Worm (Caenorhabditis elegans) whole organism, early embryonic: ENCODE results near the gene clec-58.

Experiments used
- B0310.2 ChIP-seq: sonication (generic microtip); optimal IDR thresholded peaks from 2 replicates; lab custom pipeline; 2016; ENCODE audit warnings: mild to moderate bottlenecking, missing genetic modification characterization, missing compliant biosample characterization
- F13C5.2 ChIP-seq: sonication (generic microtip); optimal IDR thresholded peaks from 2 replicates; lab custom pipeline; 2017; ENCODE audit warnings: mild to moderate bottlenecking, missing genetic modification characterization, inconsistent platforms, missing compliant biosample characterization
- aly-1 ChIP-seq: sonication (generic microtip); optimal IDR thresholded peaks from 2 replicates; lab custom pipeline; 2016; ENCODE audit warnings: missing genetic modification characterization, missing compliant biosample characterization
- ama-1 ChIP-seq: fragments of 150-350 bp; optimal IDR thresholded peaks from 2 replicates; lab custom pipeline; 2014
- ceh-13 ChIP-seq: fragments of 200-800 bp; sonication (Bioruptor generic); optimal IDR thresholded peaks from 2 replicates; lab custom pipeline; 2018; ENCODE audit warnings: mild to moderate bottlenecking, missing genetic modification characterization, missing compliant biosample characterization
- ceh-36 ChIP-seq: sonication (generic microtip); optimal IDR thresholded peaks from 2 replicates; lab custom pipeline; 2016; ENCODE audit warnings: missing genetic modification characterization, inconsistent platforms, missing compliant biosample characterization
- ets-7 ChIP-seq: sonication (generic microtip); optimal IDR thresholded peaks from 2 replicates; lab custom pipeline; 2016; ENCODE audit warnings: missing genotype, missing genetic modification characterization, missing compliant biosample characterization
- flt-1 ChIP-seq: fragments of 200-800 bp; sonication (Bioruptor generic); IDR thresholded peaks from 2 replicates; pipeline ENCODE4 v1.3.6; 2022; ENCODE audit warnings: missing genetic modification characterization, missing compliant biosample characterization
- hmbx-1 ChIP-seq: sonication (generic microtip); optimal IDR thresholded peaks from 2 replicates; lab custom pipeline; 2016; ENCODE audit warnings: mild to moderate bottlenecking, missing genetic modification characterization, missing compliant biosample characterization
- hmg-4 ChIP-seq: fragments of 200-800 bp; sonication (Bioruptor generic); optimal IDR thresholded peaks from 2 replicates; lab custom pipeline; 2018; ENCODE audit warnings: mild to moderate bottlenecking, missing genetic modification characterization, missing compliant biosample characterization
- hnd-1 ChIP-seq: sonication (generic microtip); optimal IDR thresholded peaks from 2 replicates; lab custom pipeline; 2016; ENCODE audit warnings: missing genetic modification characterization, missing compliant biosample characterization
- pes-1 ChIP-seq: fragments of 200-800 bp; sonication (Bioruptor generic); IDR thresholded peaks from 2 replicates; pipeline ENCODE4 v1.3.6; 2022; ENCODE audit warnings: missing genetic modification reagents, missing genetic modification characterization, missing compliant biosample characterization
- scrt-1 ChIP-seq: fragments of 200-800 bp; sonication (Bioruptor generic); IDR thresholded peaks from 2 replicates; pipeline ENCODE4 v1.3.6; 2022; ENCODE audit warnings: missing genetic modification characterization, missing compliant biosample characterization
- sea-1 ChIP-seq: fragments of 200-800 bp; sonication (Bioruptor generic); conservative IDR thresholded peaks from 2 replicates; pipeline ENCODE4 v1.3.6; 2022; ENCODE audit warnings: missing genetic modification characterization, missing compliant biosample characterization
- tbx-11 ChIP-seq: fragments of 200-800 bp; sonication (Bioruptor generic); IDR thresholded peaks from 2 replicates; pipeline ENCODE4 v1.3.6; 2022; ENCODE audit warnings: missing genetic modification characterization, missing compliant biosample characterization
- tbx-37 ChIP-seq: fragments of 200-800 bp; sonication (Bioruptor generic); conservative IDR thresholded peaks from 2 replicates; pipeline ENCODE4 v1.3.6; 2022; ENCODE audit warnings: missing genetic modification reagents, missing genetic modification characterization, missing compliant biosample characterization
- tra-4 ChIP-seq: sonication (generic microtip); optimal IDR thresholded peaks from 2 replicates; lab custom pipeline; 2017; ENCODE audit warnings: missing genetic modification characterization, missing compliant biosample characterization

clec-58 gene

DNA sequence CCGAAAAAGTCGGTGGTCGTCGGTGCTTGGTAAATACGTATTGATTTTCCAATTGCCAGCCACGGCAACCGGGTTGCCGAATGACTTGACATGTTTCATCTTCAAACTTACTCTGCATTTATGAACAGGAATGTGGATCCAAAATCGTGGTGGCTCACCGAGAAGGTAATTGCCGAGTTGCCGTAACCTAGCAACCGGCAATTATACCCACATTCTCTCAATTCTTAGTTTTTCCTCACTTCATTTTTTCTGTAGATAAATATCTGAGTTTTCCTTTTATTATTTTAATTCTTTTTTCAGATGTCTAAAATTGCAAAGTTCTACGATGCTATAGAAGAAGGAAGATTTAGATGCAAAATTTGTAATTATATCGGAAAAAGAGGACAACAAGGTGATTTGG lies 23.3 kb downstream of the clec-58 start, which contains the start of gene ZK673.4:
TSS of gene ZK673.4 (plus strand) at position 301 of the 400 bp plus-strand sequence.
- TF ChIP-seq tra-4 (tag; lab: Kevin White, UChicago) (no peak), tbx-37 (GFP tag; lab: Robert Waterston, UW) (no peak), ceh-13 (no peak), flt-1 (GFP tag; lab: Robert Waterston, UW) (no peak), hmg-4 (GFP tag; lab: Kevin White, UChicago) (no peak)

DNA sequence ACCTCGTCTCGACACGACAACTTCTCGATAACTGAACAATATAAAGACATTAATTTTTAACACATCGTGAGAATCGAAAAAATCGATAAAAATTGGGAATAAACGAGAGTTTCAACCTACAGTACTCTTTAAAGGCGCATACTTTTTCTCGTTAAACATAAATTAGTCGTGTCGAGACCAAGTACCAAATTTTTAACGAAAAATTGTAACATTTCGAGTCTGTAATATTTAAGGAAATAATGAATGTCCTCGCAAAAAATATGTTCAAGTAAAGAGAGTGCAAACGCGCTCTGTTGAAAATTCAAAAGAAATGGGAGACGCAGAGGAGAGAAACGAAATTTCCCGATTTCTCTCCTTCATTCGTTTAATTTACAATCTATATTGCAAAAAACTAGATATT lies 25.6 kb downstream of the clec-58 start:
- TF ChIP-seq F13C5.2 (tag; lab: Kevin White, UChicago) = no peak
- no peak for TF ChIP-seq hmg-4 (GFP tag; lab: Kevin White, UChicago)
- no peak for TF ChIP-seq hmbx-1 (tag; lab: Kevin White, UChicago)
- no peak for TF ChIP-seq tbx-37 (GFP tag; lab: Robert Waterston, UW)
- TF ChIP-seq B0310.2 (tag; lab: Kevin White, UChicago) = no peak
- TF ChIP-seq sea-1 (GFP tag; lab: Robert Waterston, UW) = no peak
- no peak for TF ChIP-seq ama-1
- TF ChIP-seq ceh-13 = no peak
- TF ChIP-seq scrt-1 (GFP tag; lab: Robert Waterston, UW) = no peak
- no peak for TF ChIP-seq aly-1 (tag; lab: Kevin White, UChicago)
- no peak for TF ChIP-seq tra-4 (tag; lab: Kevin White, UChicago)
- no peak for TF ChIP-seq ets-7 (tag; lab: Kevin White, UChicago)

DNA sequence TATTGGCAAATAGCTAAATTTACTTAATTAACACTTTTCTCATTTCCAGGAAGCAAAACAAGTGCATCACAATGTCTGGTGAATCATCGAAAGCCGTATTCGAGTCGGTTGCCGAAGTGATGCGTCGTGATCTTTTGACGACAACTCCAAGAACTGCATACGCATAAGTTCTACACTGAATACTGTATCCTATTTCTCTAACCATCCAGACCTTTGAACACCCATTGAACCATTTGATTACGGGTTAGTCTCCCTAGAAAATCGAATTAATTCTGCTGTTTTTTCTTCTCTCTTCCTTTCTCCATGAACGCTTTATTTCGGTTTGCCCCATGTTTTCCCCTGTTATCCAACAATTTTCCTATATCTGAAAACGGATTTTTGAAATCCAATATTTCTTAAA lies 26.2 kb downstream of the clec-58 start, which contains the start of gene lin-56:
TSS of gene lin-56 (plus strand) at position 301 of the 400 bp plus-strand sequence.
- no peak for TF ChIP-seq aly-1 (tag; lab: Kevin White, UChicago)
- no peak for TF ChIP-seq tbx-11
- no peak for TF ChIP-seq scrt-1 (GFP tag; lab: Robert Waterston, UW)
- no peak for TF ChIP-seq sea-1 (GFP tag; lab: Robert Waterston, UW)
- TF ChIP-seq B0310.2 (tag; lab: Kevin White, UChicago) = no peak
- TF ChIP-seq ceh-36 (tag; lab: Kevin White, UChicago) = no peak
- no peak for TF ChIP-seq pes-1 (GFP tag; lab: Robert Waterston, UW)
- no peak for TF ChIP-seq tra-4 (tag; lab: Kevin White, UChicago)

DNA sequence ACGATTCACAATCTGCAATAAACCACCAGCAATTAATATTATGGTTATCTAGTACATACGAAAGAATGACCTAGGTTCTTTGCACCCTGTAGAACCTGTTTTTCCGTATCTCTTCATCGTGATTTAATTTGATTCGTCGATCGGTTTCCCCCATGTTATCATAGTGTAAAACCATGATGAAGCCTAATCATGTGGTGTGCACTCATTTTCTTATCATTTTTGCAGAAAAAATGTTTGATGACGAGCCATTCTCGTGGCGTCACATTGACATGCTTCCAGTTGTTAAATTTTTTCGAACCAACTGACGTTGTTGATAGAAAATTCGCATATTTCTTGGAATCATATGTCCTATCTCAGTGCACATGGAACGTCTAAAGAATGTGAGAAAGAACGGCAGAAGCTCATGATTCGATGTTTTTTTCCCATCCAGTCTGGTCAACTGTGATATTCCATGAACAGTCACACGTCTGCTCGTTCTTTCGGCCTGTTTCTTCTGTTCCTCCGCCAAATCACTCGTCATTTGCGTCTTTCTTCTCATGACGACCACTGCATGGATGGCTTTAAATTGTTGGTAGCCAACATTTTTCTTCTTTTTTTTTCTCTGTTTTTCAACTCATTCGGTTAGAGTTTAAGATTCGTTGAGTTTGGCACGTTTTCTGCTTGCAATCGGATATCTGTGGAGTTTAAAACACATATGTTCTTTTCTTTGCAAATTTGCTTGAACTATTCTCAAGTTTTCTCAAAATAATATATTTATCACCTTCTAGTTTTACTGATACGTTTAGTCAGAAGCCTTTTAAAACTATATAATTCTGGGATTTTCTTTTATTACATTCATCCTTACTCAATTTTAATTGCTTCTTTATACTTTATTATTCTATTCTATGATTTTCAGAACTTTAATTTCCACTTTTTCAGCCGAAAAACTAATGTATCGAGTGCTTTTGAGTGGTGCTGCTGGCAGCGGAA lies 28.3 kb downstream of the clec-58 start, which contains the start of gene ZK673.2:
TSS of gene ZK673.2 (plus strand) at position 919 of the 969 bp plus-strand sequence.
- TF ChIP-seq pes-1 (GFP tag; lab: Robert Waterston, UW) (no peak), ceh-36 (tag; lab: Kevin White, UChicago) (no peak), F13C5.2 (tag; lab: Kevin White, UChicago) (no peak), flt-1 (GFP tag; lab: Robert Waterston, UW) (no peak), B0310.2 (tag; lab: Kevin White, UChicago) (no peak), aly-1 (tag; lab: Kevin White, UChicago) (no peak), tbx-11 (no peak)

DNA sequence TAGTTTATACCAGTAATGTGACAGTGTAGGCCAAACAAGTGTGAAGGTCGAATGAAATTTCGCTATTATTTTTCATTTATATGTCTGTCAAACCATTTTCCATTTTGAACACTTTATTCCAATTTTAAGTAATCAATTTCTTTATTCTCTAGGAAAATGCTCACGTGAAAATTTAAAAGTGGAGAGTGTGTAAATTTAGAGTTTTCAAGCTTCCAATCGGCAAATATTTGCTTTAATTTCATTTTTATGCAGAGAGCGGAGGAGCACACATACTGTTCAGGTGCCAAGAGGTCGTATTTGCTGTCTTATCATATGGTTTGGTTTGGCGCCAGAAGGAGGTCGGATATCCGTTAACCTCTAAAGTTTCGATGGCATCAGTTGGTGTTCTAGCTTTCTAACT lies 29.1 kb downstream of the clec-58 start:
- no peak for TF ChIP-seq tbx-11
- TF ChIP-seq flt-1 (GFP tag; lab: Robert Waterston, UW) = no peak
- TF ChIP-seq B0310.2 (tag; lab: Kevin White, UChicago) = no peak
- TF ChIP-seq F13C5.2 (tag; lab: Kevin White, UChicago) = no peak
- no peak for TF ChIP-seq ceh-13
- no peak for TF ChIP-seq scrt-1 (GFP tag; lab: Robert Waterston, UW)

DNA sequence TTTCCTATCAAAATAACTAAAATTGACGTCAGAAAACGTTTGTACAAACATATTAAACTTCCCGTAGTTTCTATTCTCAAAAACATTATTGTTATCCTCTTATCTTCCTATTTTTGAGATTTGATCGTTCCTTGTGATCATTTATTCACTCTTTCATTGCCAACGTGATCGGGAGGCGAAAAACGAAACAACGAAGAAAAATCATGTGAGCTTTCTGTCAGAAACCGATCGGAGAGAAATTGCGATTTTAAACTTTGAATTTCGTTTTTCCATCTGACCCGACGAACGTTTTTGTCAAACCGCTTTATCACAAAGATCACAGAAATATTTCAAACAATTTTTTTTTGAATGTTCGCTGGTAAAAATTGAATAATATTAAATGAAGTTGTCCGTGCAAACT lies 29.6 kb downstream of the clec-58 start:
- TF ChIP-seq ceh-36 (tag; lab: Kevin White, UChicago) (no peak), B0310.2 (tag; lab: Kevin White, UChicago) (no peak), tbx-11 (no peak), scrt-1 (GFP tag; lab: Robert Waterston, UW) (no peak)

DNA sequence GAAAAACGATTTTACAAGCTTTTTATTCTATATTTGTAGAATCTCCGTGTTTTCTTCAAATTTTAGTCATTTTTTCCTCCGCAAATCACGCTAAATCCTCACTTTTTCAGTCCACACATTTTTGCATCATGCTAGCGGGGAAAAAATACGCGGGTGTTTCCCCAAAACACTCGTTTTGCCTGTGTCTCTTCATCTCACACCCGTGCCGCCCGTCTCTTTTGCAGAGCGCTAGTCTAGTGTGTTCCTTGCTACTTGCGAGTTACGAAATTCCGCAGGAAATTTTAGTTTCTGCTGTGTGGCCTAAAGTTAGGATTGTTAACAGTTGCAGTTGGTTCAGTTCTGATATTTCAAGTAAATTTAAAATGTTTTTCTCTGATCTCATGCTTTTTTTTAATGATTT lies 30.2 kb downstream of the clec-58 start:
- 0 out of 2 replicates have a peak, but pooled peaks have one; percentile 27 for TF ChIP-seq tbx-11
- peak; percentile 11 for TF ChIP-seq hmg-4 (GFP tag; lab: Kevin White, UChicago)
- no peak for TF ChIP-seq hnd-1 (tag; lab: Kevin White, UChicago)

DNA sequence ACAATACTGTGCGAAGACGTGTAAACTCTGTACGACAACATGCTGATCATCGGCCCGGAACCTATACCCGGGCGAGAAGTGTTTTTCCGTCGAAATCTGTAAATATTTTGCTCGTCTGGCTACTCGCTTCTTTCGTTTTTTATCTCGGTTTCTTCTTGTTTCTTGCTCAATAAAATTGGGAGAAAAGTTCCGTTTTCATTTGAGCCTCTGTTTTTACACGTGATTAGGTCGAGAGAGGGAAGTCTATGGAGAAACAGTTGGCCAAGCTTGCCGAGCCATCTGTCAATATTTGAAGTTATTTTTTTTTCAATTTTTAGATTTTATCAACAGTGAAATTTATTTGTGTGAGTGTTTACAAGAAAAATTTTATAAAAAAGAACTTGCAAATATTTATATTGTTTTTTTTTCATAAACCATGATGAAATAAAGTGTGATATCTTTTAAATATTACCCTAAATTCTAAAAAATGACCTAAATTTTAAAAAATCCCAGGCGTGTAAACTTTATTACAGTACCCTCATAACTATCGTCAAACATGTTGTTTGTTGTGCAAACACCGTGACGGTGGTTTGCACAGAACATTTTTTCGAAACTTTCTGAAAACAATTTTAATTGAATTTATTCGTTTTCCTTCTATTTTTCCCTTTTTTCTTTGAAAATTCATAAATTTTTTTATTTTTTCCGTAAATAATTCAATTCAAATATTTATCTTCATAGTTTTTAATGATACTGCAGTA lies 30.8 kb downstream of the clec-58 start:
- TF ChIP-seq ceh-13 = no peak
- TF ChIP-seq tbx-37 (GFP tag; lab: Robert Waterston, UW) = no peak
- no peak for TF ChIP-seq hmg-4 (GFP tag; lab: Kevin White, UChicago)
